Worm (Caenorhabditis elegans) whole organism, young adult: ENCODE measurements around the gene C17C3.9.
A peak's percentile ranks its signal among the peaks of the same experiment; 100 is the strongest.

Source experiments
- B0261.1 ChIP-seq: sonication (generic microtip); optimal IDR thresholded peaks from 2 replicates; lab custom pipeline; 2016; ENCODE audit warnings: mild to moderate bottlenecking, missing genetic modification characterization, moderate library complexity, missing compliant biosample characterization
- C17E4.6 ChIP-seq: fragments of 200-800 bp; sonication (Bioruptor generic); IDR thresholded peaks from 2 replicates; pipeline ENCODE4 v1.3.6; 2022; ENCODE audit warnings: missing genetic modification reagents, missing genetic modification characterization, missing compliant biosample characterization
- D2030.7 ChIP-seq: fragments of 200-800 bp; sonication (Bioruptor generic); IDR thresholded peaks from 2 replicates; pipeline ENCODE4 v1.3.6; 2022; ENCODE audit warnings: missing genetic modification reagents, missing genetic modification characterization, missing compliant biosample characterization
- F37B4.10 ChIP-seq: fragments of 200-800 bp; sonication (Bioruptor generic); IDR thresholded peaks from 2 replicates; pipeline ENCODE4 v1.3.6; 2022; ENCODE audit warnings: missing genetic modification characterization, missing compliant biosample characterization
- F39B2.1 ChIP-seq: fragments of 200-800 bp; sonication (Bioruptor generic); IDR thresholded peaks from 2 replicates; pipeline ENCODE4 v1.3.6; 2022; ENCODE audit warnings: missing genetic modification reagents, missing genetic modification characterization, missing compliant biosample characterization
- K11D2.4 ChIP-seq: fragments of 200-800 bp; sonication (Bioruptor generic); IDR thresholded peaks from 2 replicates; pipeline ENCODE4 v1.3.6; 2022; ENCODE audit warnings: missing genetic modification reagents, missing genetic modification characterization, missing compliant biosample characterization
- T26A5.8 ChIP-seq: sonication (generic microtip); optimal IDR thresholded peaks from 2 replicates; lab custom pipeline; 2016; ENCODE audit warnings: missing genetic modification characterization, missing compliant biosample characterization
- Y56A3A.18 ChIP-seq: fragments of 200-800 bp; sonication (Bioruptor generic); IDR thresholded peaks from 2 replicates; pipeline ENCODE4 v1.3.6; 2022; ENCODE audit warnings: missing genetic modification reagents, missing genetic modification characterization, missing compliant biosample characterization
- Y67H2A.10 ChIP-seq: fragments of 200-800 bp; sonication (Bioruptor generic); conservative IDR thresholded peaks from 2 replicates; pipeline ENCODE4 v1.3.6; 2022; ENCODE audit warnings: missing genetic modification reagents, missing genetic modification characterization, missing compliant biosample characterization
- akir-1 ChIP-seq: fragments of 200-800 bp; sonication (Bioruptor generic); optimal IDR thresholded peaks from 2 replicates; lab custom pipeline; 2018; ENCODE audit warnings: mild to moderate bottlenecking, missing genetic modification characterization, moderate library complexity, missing compliant biosample characterization
- ama-1 ChIP-seq, 3 experiments: fragments of 150-350 bp in 1 of 3; sonication (generic microtip) in 2 of 3; optimal IDR thresholded peaks; 2 replicates each; lab custom pipeline; 2014 to 2018; ENCODE audit warnings: missing biosample characterization in 2 of 3, missing genetic modification characterization in 2 of 3, missing genetic modification reagents in 2 of 3
- aptf-2 ChIP-seq: fragments of 200-800 bp; sonication (Bioruptor generic); conservative IDR thresholded peaks from 2 replicates; pipeline ENCODE4 v1.3.6; 2022; ENCODE audit warnings: missing genetic modification reagents, missing genetic modification characterization, missing compliant biosample characterization
- aptf-3 ChIP-seq: fragments of 200-800 bp; sonication (Bioruptor generic); IDR thresholded peaks from 2 replicates; pipeline ENCODE4 v1.3.6; 2022; ENCODE audit warnings: missing genetic modification characterization, missing compliant biosample characterization
- ceh-100 ChIP-seq: fragments of 200-800 bp; sonication (Bioruptor generic); IDR thresholded peaks from 2 replicates; pipeline ENCODE4 v1.3.6; 2022; ENCODE audit warnings: missing genetic modification reagents, missing genetic modification characterization, missing compliant biosample characterization
- ceh-79 ChIP-seq: sonication (generic microtip); optimal IDR thresholded peaks from 2 replicates; lab custom pipeline; 2017; ENCODE audit warnings: mild to moderate bottlenecking, missing genetic modification characterization, missing compliant biosample characterization
- ceh-91 ChIP-seq: fragments of 200-800 bp; sonication (Bioruptor generic); IDR thresholded peaks from 2 replicates; pipeline ENCODE4 v1.3.6; 2022; ENCODE audit warnings: missing genetic modification reagents, missing genetic modification characterization, missing compliant biosample characterization
- chd-7 ChIP-seq: sonication (generic microtip); optimal IDR thresholded peaks from 2 replicates; lab custom pipeline; 2016; ENCODE audit warnings: mild to moderate bottlenecking, missing genetic modification characterization, moderate library complexity, missing compliant biosample characterization
- dpff-1 ChIP-seq: sonication (generic microtip); optimal IDR thresholded peaks from 2 replicates; lab custom pipeline; 2017; ENCODE audit warnings: mild to moderate bottlenecking, missing genetic modification characterization, missing compliant biosample characterization
- egrh-3 ChIP-seq: fragments of 200-800 bp; sonication (Bioruptor generic); IDR thresholded peaks from 2 replicates; pipeline ENCODE4 v1.3.6; 2022; ENCODE audit warnings: missing genetic modification reagents, missing genetic modification characterization, missing compliant biosample characterization
- ekl-4 ChIP-seq: fragments of 200-800 bp; sonication (Bioruptor generic); IDR thresholded peaks from 2 replicates; pipeline ENCODE4 v1.3.6; 2022; ENCODE audit warnings: missing genetic modification reagents, missing genetic modification characterization, missing compliant biosample characterization
- hlh-12 ChIP-seq: sonication (generic microtip); optimal IDR thresholded peaks from 2 replicates; lab custom pipeline; 2016; ENCODE audit warnings: missing genetic modification characterization, missing compliant biosample characterization
- hmg-1.2 ChIP-seq: fragments of 200-800 bp; sonication (Bioruptor generic); IDR thresholded peaks from 2 replicates; pipeline ENCODE4 v1.3.6; 2022; ENCODE audit warnings: missing genetic modification reagents, missing genetic modification characterization, missing compliant biosample characterization
- hrde-1 ChIP-seq: sonication (generic microtip); optimal IDR thresholded peaks from 2 replicates; lab custom pipeline; 2016; ENCODE audit warnings: missing genetic modification characterization, mild to moderate bottlenecking, missing compliant biosample characterization, moderate library complexity, missing genotype, missing genetic modification reagents, borderline replicate concordance
- lag-1 ChIP-seq: fragments of 200-800 bp; sonication (Bioruptor generic); IDR thresholded peaks from 2 replicates; pipeline ENCODE4 v1.3.6; 2022; ENCODE audit warnings: missing genetic modification reagents, missing genetic modification characterization, missing compliant biosample characterization
- let-526 ChIP-seq: fragments of 200-800 bp; sonication (Bioruptor generic); IDR thresholded peaks from 2 replicates; pipeline ENCODE4 v1.3.6; 2022; ENCODE audit warnings: missing genetic modification reagents, missing genetic modification characterization, missing compliant biosample characterization
- let-607 ChIP-seq, 2 experiments: fragments of 200-800 bp in 1 of 2; sonication (Bioruptor generic) in 1 of 2; sonication (generic microtip) in 1 of 2; optimal IDR thresholded peaks; 2 replicates each; lab custom pipeline; 2016 to 2018; ENCODE audit warnings: mild to moderate bottlenecking in 2 of 2, missing compliant biosample characterization in 2 of 2, missing genetic modification characterization in 2 of 2, moderate library complexity in 2 of 2, missing genotype in 1 of 2
- lin-40 ChIP-seq: sonication (generic microtip); optimal IDR thresholded peaks from 2 replicates; lab custom pipeline; 2016; ENCODE audit warnings: missing genetic modification characterization, mild to moderate bottlenecking, missing compliant biosample characterization, missing genotype, missing genetic modification reagents
- lsl-1 ChIP-seq: fragments of 200-800 bp; sonication (Bioruptor generic); optimal IDR thresholded peaks from 2 replicates; lab custom pipeline; 2018; ENCODE audit warnings: mild to moderate bottlenecking, missing genetic modification characterization, moderate library complexity, missing compliant biosample characterization
- madf-10 ChIP-seq: sonication (generic microtip); optimal IDR thresholded peaks from 2 replicates; lab custom pipeline; 2016; ENCODE audit warnings: mild to moderate bottlenecking, missing genetic modification characterization, missing compliant biosample characterization
- madf-6 ChIP-seq: fragments of 200-800 bp; sonication (Bioruptor generic); IDR thresholded peaks from 2 replicates; pipeline ENCODE4 v1.3.6; 2022; ENCODE audit warnings: missing genetic modification reagents, missing genetic modification characterization, missing compliant biosample characterization
- mcd-1 ChIP-seq: fragments of 200-800 bp; sonication (Bioruptor generic); IDR thresholded peaks from 2 replicates; pipeline ENCODE4 v1.3.6; 2022; ENCODE audit warnings: missing genetic modification reagents, missing genetic modification characterization, missing compliant biosample characterization
- mel-28 ChIP-seq: sonication (generic microtip); optimal IDR thresholded peaks from 2 replicates; lab custom pipeline; 2016; ENCODE audit warnings: borderline replicate concordance, mild to moderate bottlenecking, missing genetic modification characterization, missing compliant biosample characterization
- nfya-1 ChIP-seq: sonication (generic microtip); optimal IDR thresholded peaks from 2 replicates; lab custom pipeline; 2017; ENCODE audit warnings: antibody characterized with exemption, missing compliant biosample characterization, missing genetic modification characterization, borderline replicate concordance; ENCODE audit not compliant: insufficient read depth
- nfya-2 ChIP-seq: fragments of 200-800 bp; sonication (Bioruptor generic); IDR thresholded peaks from 2 replicates; pipeline ENCODE4 v1.3.6; 2022; ENCODE audit warnings: missing genetic modification reagents, missing genetic modification characterization, missing compliant biosample characterization
- nhr-120 ChIP-seq: fragments of 200-800 bp; sonication (Bioruptor generic); IDR thresholded peaks from 2 replicates; pipeline ENCODE4 v1.3.6; 2022; ENCODE audit warnings: missing genetic modification characterization, missing compliant biosample characterization
- pha-4 ChIP-seq: fragments of 150-350 bp; sonication (generic microtip); optimal IDR thresholded peaks from 2 replicates; lab custom pipeline; 2014; ENCODE audit warnings: missing biosample characterization, missing genetic modification reagents, missing genetic modification characterization
- rcor-1 ChIP-seq: fragments of 200-800 bp; sonication (Bioruptor generic); IDR thresholded peaks from 2 replicates; pipeline ENCODE4 v1.3.6; 2022; ENCODE audit warnings: missing genetic modification reagents, missing genetic modification characterization, missing compliant biosample characterization
- rec-8 ChIP-seq, 2 experiments: sonication (generic microtip); optimal IDR thresholded peaks; 2 replicates each; lab custom pipeline; 2016; ENCODE audit warnings: mild to moderate bottlenecking in 2 of 2, missing genetic modification characterization in 2 of 2, missing genetic modification reagents in 2 of 2, missing genotype in 2 of 2, missing biosample characterization in 1 of 2, missing compliant biosample characterization in 1 of 2, moderate library complexity in 1 of 2
- sdz-38 ChIP-seq: sonication (generic microtip); optimal IDR thresholded peaks from 2 replicates; lab custom pipeline; 2016; ENCODE audit warnings: missing genotype, missing genetic modification characterization, missing compliant biosample characterization
- snpc-3.4 ChIP-seq: sonication (generic microtip); optimal IDR thresholded peaks from 2 replicates; lab custom pipeline; 2017; ENCODE audit warnings: missing genetic modification characterization, mild to moderate bottlenecking, missing compliant biosample characterization, antibody characterized with exemption, moderate library complexity, missing genotype, missing genetic modification reagents
- sptf-2 ChIP-seq: fragments of 200-800 bp; sonication (Bioruptor generic); optimal IDR thresholded peaks from 2 replicates; lab custom pipeline; 2018; ENCODE audit warnings: mild to moderate bottlenecking, missing genetic modification characterization, missing compliant biosample characterization
- tbp1 ChIP-seq: fragments of 200-800 bp; sonication (Bioruptor generic); optimal IDR thresholded peaks from 2 replicates; lab custom pipeline; 2018; ENCODE audit warnings: mild to moderate bottlenecking, missing genetic modification characterization, missing compliant biosample characterization
- unc-130 ChIP-seq: sonication (generic microtip); optimal IDR thresholded peaks from 2 replicates; lab custom pipeline; 2016; ENCODE audit warnings: missing genetic modification reagents, missing genetic modification characterization, missing compliant biosample characterization
- ztf-18 ChIP-seq: sonication (generic microtip); optimal IDR thresholded peaks from 2 replicates; lab custom pipeline; 2016; ENCODE audit warnings: missing genotype, mild to moderate bottlenecking, missing genetic modification characterization, missing compliant biosample characterization
- ztf-28 ChIP-seq: fragments of 200-800 bp; sonication (Bioruptor generic); IDR thresholded peaks from 2 replicates; pipeline ENCODE4 v1.3.6; 2022; ENCODE audit warnings: missing genetic modification reagents, missing genetic modification characterization, missing compliant biosample characterization
- ztf-3 ChIP-seq: fragments of 200-800 bp; sonication (Bioruptor generic); optimal IDR thresholded peaks from 2 replicates; lab custom pipeline; 2018; ENCODE audit warnings: mild to moderate bottlenecking, missing genetic modification characterization, missing compliant biosample characterization
- ztf-6 ChIP-seq: fragments of 200-800 bp; sonication (Bioruptor generic); IDR thresholded peaks from 2 replicates; pipeline ENCODE4 v1.3.6; 2022; ENCODE audit warnings: missing genetic modification reagents, missing genetic modification characterization, missing compliant biosample characterization

C17C3.9 gene

ce11 chrII:5500986-5501657 is 31.0 kb downstream of the C17C3.9 start, which contains the start of gene F12A10.8 (continued):
- TF ChIP-seq ekl-4 (GFP tag; lab: Robert Waterston, UW) (no peak), F39B2.1 (GFP tag; lab: Robert Waterston, UW) (no peak), lag-1 (no peak), chd-7 (no peak), hmg-1.2 (GFP tag; lab: Robert Waterston, UW) (0 out of 2 replicates have a peak, but pooled peaks have one; percentile 8), egrh-3 (no peak), rcor-1 (GFP tag; lab: Robert Waterston, UW) (no peak), ztf-6 (GFP tag; lab: Robert Waterston, UW) (no peak), mcd-1 (GFP tag; lab: Robert Waterston, UW) (peak; percentile 46; the same call in 1 of the 2 replicates), hlh-12 (tag; lab: Kevin White, UChicago) (no peak), Y56A3A.18 (GFP tag; lab: Robert Waterston, UW) (no peak), ceh-91 (GFP tag; lab: Robert Waterston, UW) (peak; percentile 67), madf-10 (tag; lab: Kevin White, UChicago) (no peak), rec-8 (tag; optimal IDR thresholded peaks at IDR 0.05; lab: Kevin White, UChicago) (no peak), sdz-38 (tag; lab: Kevin White, UChicago) (no peak), F37B4.10 (GFP tag; lab: Robert Waterston, UW) (no peak), aptf-2 (GFP tag; lab: Robert Waterston, UW) (no peak), pha-4 (tag; lab: Kevin White, UChicago) (no peak), sptf-2 (GFP tag; lab: Kevin White, UChicago) (no peak), nfya-1 (tag; lab: Kevin White, UChicago) (no peak), ama-1 (optimal IDR thresholded peaks at IDR 0.05; lab: Kevin White, UChicago) (no peak), ama-1 (GFP tag; optimal IDR thresholded peaks at IDR 0.05; lab: Kevin White, UChicago) (no peak), B0261.1 (no peak), mel-28 (no peak), unc-130 (GFP tag; lab: Kevin White, UChicago) (no peak), snpc-3.4 (peak; percentile 13), lin-40 (no peak), dpff-1 (tag; lab: Kevin White, UChicago) (no peak), let-607 (tag; optimal IDR thresholded peaks at IDR 0.05; lab: Kevin White, UChicago) (no peak), lsl-1 (GFP tag; lab: Kevin White, UChicago) (peak; percentile 93), ztf-18 (tag; lab: Kevin White, UChicago) (no peak), ceh-100 (GFP tag; lab: Robert Waterston, UW) (no peak), tbp1 (GFP tag; lab: Kevin White, UChicago) (no peak), akir-1 (no peak), let-526 (GFP tag; lab: Robert Waterston, UW) (no peak), aptf-3 (GFP tag; lab: Robert Waterston, UW) (no peak), nfya-2 (GFP tag; lab: Robert Waterston, UW) (no peak), C17E4.6 (GFP tag; lab: Robert Waterston, UW) (no peak), nhr-120 (no peak), madf-6 (peak; percentile 87), ceh-79 (no peak), ztf-3 (GFP tag; lab: Kevin White, UChicago) (no peak), ztf-28 (GFP tag; lab: Robert Waterston, UW) (no peak), D2030.7 (peak; percentile 58; the same call in 1 of the 2 replicates), hrde-1 (no peak), Y67H2A.10 (no peak), K11D2.4 (no peak), T26A5.8 (tag; lab: Kevin White, UChicago) (no peak)
